Fruit fly (Drosophila melanogaster): ENCODE results near the gene CG15432.

CG15432 gene

dm6 chr2L:4463323-4463722 lies 21.2 kb downstream of the CG15432 start, which contains the start of the genes CG15443 and Paris (continued):
- TF ChIP-seq Med (GFP tag) (peak; percentile 81), hb (GFP tag; IDR thresholded peaks at IDR 0.05; ENCODE audit: partially characterized antibody) (peak; percentile 99), Doc2 (GFP tag; IDR thresholded peaks at IDR 0.05) (no peak), CG2116 (GFP tag; optimal IDR thresholded peaks at IDR 0.05) (peak; percentile 55), pfk (GFP tag; optimal IDR thresholded peaks at IDR 0.05) (peak; percentile 36), Aef1 (GFP tag; IDR thresholded peaks at IDR 0.05) (no peak), phol (tag; optimal IDR thresholded peaks at IDR 0.05) (peak; percentile 38), unc-4 (GFP tag; IDR thresholded peaks at IDR 0.05; ENCODE audit: partially characterized antibody) (peak; percentile 69), chinmo (GFP tag; IDR thresholded peaks at IDR 0.05; ENCODE audit: partially characterized antibody) (peak; percentile 90), Eip74EF (GFP tag; optimal IDR thresholded peaks at IDR 0.05) (no peak), CG14860 (GFP tag; IDR thresholded peaks at IDR 0.05; ENCODE audit: partially characterized antibody) (peak; percentile 95), CG12236 (GFP tag; optimal IDR thresholded peaks at IDR 0.05) (no peak), ci (GFP tag; IDR thresholded peaks at IDR 0.05) (peak; percentile 57; the same call in 2 of the 3 replicates), nau (GFP tag; optimal IDR thresholded peaks at IDR 0.05) (peak; percentile 24), tgo (GFP tag; IDR thresholded peaks at IDR 0.05) (no peak), pzg (GFP tag; optimal IDR thresholded peaks at IDR 0.05) (peak; percentile 61), inv (GFP tag; IDR thresholded peaks at IDR 0.05; ENCODE audit: partially characterized antibody) (peak; percentile 73), Dip3 (GFP tag; optimal IDR thresholded peaks at IDR 0.05) (no peak), nerfin-2 (GFP tag; IDR thresholded peaks at IDR 0.05; ENCODE audit: partially characterized antibody) (peak; percentile 90), CG2712 (tag; optimal IDR thresholded peaks at IDR 0.05) (peak; percentile 29), lbe (GFP tag; optimal IDR thresholded peaks at IDR 0.05) (no peak), trem (tag; optimal IDR thresholded peaks at IDR 0.05) (peak; percentile 55), ftz-f1 (GFP tag; optimal IDR thresholded peaks at IDR 0.05) (no peak), CG16813 (GFP tag; IDR thresholded peaks at IDR 0.05; ENCODE audit: partially characterized antibody) (peak; percentile 77), CG4854 (GFP tag; optimal IDR thresholded peaks at IDR 0.05) (no peak), CG1233 (GFP tag; optimal IDR thresholded peaks at IDR 0.05) (peak; percentile 9), CG1603 (tag; optimal IDR thresholded peaks at IDR 0.05) (peak; percentile 65), CG14667 (GFP tag; IDR thresholded peaks at IDR 0.05) (no peak), CG17912 (GFP tag; optimal IDR thresholded peaks at IDR 0.05) (no peak), knrl (GFP tag; IDR thresholded peaks at IDR 0.05; ENCODE audit: partially characterized antibody) (peak; percentile 68; the same call in 2 of the 3 replicates), CG30020 (tag; optimal IDR thresholded peaks at IDR 0.05) (peak; percentile 77), Chrac-16 (GFP tag; optimal IDR thresholded peaks at IDR 0.05) (peak; percentile 16), otp (GFP tag; IDR thresholded peaks at IDR 0.05) (peak; percentile 25; the same call in 1 of the 3 replicates), mirr (GFP tag; optimal IDR thresholded peaks at IDR 0.05) (peak; percentile 16), Dp (GFP tag; optimal IDR thresholded peaks at IDR 0.05) (peak; percentile 77), MESR4 (GFP tag; optimal IDR thresholded peaks at IDR 0.05) (peak; percentile 2), zen2 (GFP tag; IDR thresholded peaks at IDR 0.05; ENCODE audit: partially characterized antibody) (peak; percentile 75; the same call in 2 of the 3 replicates), CG13894 (tag; optimal IDR thresholded peaks at IDR 0.05) (peak; percentile 63), Sin3A (optimal IDR thresholded peaks at IDR 0.05) (no peak), HLH4C (GFP tag; IDR thresholded peaks at IDR 0.05; ENCODE audit: partially characterized antibody) (peak; percentile 90), CG32772 (GFP tag; IDR thresholded peaks at IDR 0.05) (no peak), vvl (GFP tag; IDR thresholded peaks at IDR 0.05) (peak; percentile 57), Nf-YC (tag; optimal IDR thresholded peaks at IDR 0.05) (peak; percentile 10), CG7839 (tag; optimal IDR thresholded peaks at IDR 0.05) (peak; percentile 16), Fer3 (tag; optimal IDR thresholded peaks at IDR 0.05) (peak; percentile 15), CG2199 (GFP tag; IDR thresholded peaks at IDR 0.05) (0 out of 3 replicates have a peak, but pooled peaks have one; percentile 33), CG10267 (tag; optimal IDR thresholded peaks at IDR 0.05) (peak; percentile 16), CG8924 (tag; optimal IDR thresholded peaks at IDR 0.05) (peak; percentile 16), CG6765 (GFP tag; optimal IDR thresholded peaks at IDR 0.05) (no peak)
